Worm (Caenorhabditis elegans) whole organism, midembryonic: ENCODE data around the gene mop-25.2.

Experiments
- T22C8.4 ChIP-seq: fragments of 200-800 bp; sonication (Bioruptor generic); IDR thresholded peaks from 2 replicates; pipeline ENCODE4 v1.3.6; 2022; ENCODE audit warnings: missing genetic modification characterization, missing compliant biosample characterization
- cog-1 ChIP-seq: sonication (generic microtip); optimal IDR thresholded peaks from 2 replicates; lab custom pipeline; 2016; ENCODE audit warnings: missing genetic modification characterization, missing compliant biosample characterization
- flt-1 ChIP-seq: fragments of 200-800 bp; sonication (Bioruptor generic); IDR thresholded peaks from 2 replicates; pipeline ENCODE4 v1.3.6; 2022; ENCODE audit warnings: missing genetic modification characterization, missing compliant biosample characterization
- klf-2 ChIP-seq: fragments of 200-800 bp; sonication (Bioruptor generic); conservative IDR thresholded peaks from 2 replicates; pipeline ENCODE4 v1.3.6; 2022; ENCODE audit warnings: missing genetic modification reagents, missing genetic modification characterization, missing compliant biosample characterization
- med-1 ChIP-seq: sonication (generic microtip); optimal IDR thresholded peaks from 2 replicates; lab custom pipeline; 2017; ENCODE audit warnings: missing genetic modification characterization, mild to moderate bottlenecking, missing compliant biosample characterization, antibody characterized with exemption, missing genetic modification reagents; ENCODE audit not compliant: insufficient read depth
- ref-1 ChIP-seq: fragments of 200-800 bp; sonication (Bioruptor generic); conservative IDR thresholded peaks from 2 replicates; pipeline ENCODE4 v1.3.6; 2022; ENCODE audit warnings: missing genetic modification reagents, missing genetic modification characterization, missing compliant biosample characterization
- tab-1 ChIP-seq: fragments of 200-800 bp; sonication (Bioruptor generic); IDR thresholded peaks from 2 replicates; pipeline ENCODE4 v1.3.6; 2022; ENCODE audit warnings: missing genetic modification characterization, missing compliant biosample characterization
- ztf-23 ChIP-seq: fragments of 200-800 bp; sonication (Bioruptor generic); IDR thresholded peaks from 2 replicates; pipeline ENCODE4 v1.3.6; 2022; ENCODE audit warnings: missing genetic modification reagents, missing genetic modification characterization, missing compliant biosample characterization
- ztf-29 ChIP-seq: fragments of 200-800 bp; sonication (Bioruptor generic); IDR thresholded peaks from 2 replicates; pipeline ENCODE4 v1.3.6; 2022; ENCODE audit warnings: missing genetic modification reagents, missing genetic modification characterization, missing compliant biosample characterization

Gene mop-25.2

DNA sequence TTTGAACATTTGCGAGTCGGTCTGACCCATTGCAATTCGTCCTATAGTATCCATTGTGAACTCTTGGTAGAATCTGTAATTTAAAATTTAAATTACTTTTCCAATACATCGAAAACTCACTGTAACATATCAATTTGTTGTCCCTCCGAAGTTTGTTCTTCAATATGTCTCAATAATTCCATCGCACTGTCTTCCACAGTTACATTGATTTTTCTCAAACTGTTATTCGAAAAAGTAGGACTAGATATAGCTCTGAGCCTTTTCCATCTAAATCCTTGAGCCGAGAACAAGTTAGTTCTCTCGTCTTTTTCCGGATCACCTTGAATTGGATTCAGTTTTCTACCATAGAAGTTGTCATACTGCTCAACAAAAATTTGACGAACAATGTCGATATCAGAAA, 41.3 kb downstream of the mop-25.2 start:
- TF ChIP-seq klf-2 (GFP tag; lab: Robert Waterston, UW): no peak
- TF ChIP-seq cog-1 (tag; lab: Kevin White, UChicago): no peak
- TF ChIP-seq ref-1 (GFP tag; lab: Robert Waterston, UW): no peak
- no peak for TF ChIP-seq ztf-23 (GFP tag; lab: Robert Waterston, UW)
- no peak for TF ChIP-seq ztf-29 (GFP tag; lab: Robert Waterston, UW)
- no peak for TF ChIP-seq flt-1 (GFP tag; lab: Robert Waterston, UW)
- no peak for TF ChIP-seq tab-1 (GFP tag; lab: Robert Waterston, UW)
- no peak for TF ChIP-seq med-1 (GFP tag; lab: Kevin White, UChicago)

- no peak for TF ChIP-seq ztf-29 (GFP tag; lab: Robert Waterston, UW)
- no peak for TF ChIP-seq ztf-23 (GFP tag; lab: Robert Waterston, UW)
- no peak for TF ChIP-seq flt-1 (GFP tag; lab: Robert Waterston, UW)
- no peak for TF ChIP-seq ref-1 (GFP tag; lab: Robert Waterston, UW)
- TF ChIP-seq med-1 (GFP tag; lab: Kevin White, UChicago): no peak
- no peak for TF ChIP-seq T22C8.4 (GFP tag; lab: Robert Waterston, UW)
- TF ChIP-seq cog-1 (tag; lab: Kevin White, UChicago): no peak
These were observed 43.1 kb downstream of the mop-25.2 start, which contains the start of gene ZK1320.3 for ce11 chrII:9660379-9660778. Gene ZK1320.3, minus strand, starts transcription at chrII:9660419.

DNA sequence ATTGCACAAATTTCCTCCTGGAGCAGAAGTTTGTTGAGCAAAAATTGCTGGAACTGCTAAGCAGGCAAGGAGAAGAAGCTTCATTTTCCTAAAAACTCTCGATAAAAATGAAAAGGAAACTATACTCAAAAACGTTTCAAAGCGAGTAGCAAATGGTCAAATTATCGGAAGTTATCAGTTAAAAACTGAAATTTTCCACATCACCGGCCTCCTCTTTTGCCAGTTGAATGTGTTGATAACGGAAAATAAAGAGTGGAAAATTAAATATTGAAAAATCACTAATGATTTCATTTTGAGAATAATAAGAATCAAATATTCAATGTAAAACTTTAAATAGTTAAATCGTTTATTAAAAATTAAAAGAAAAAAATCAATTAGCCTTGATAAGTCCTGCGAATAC, 44.6 kb downstream of the mop-25.2 start, which contains the start of gene ZK1320.2:
ZK1320.2 (minus strand) TSS at position 88 of the 400 bp plus-strand sequence.
- no peak for TF ChIP-seq tab-1 (GFP tag; lab: Robert Waterston, UW)
- TF ChIP-seq ztf-23 (GFP tag; lab: Robert Waterston, UW): no peak
- no peak for TF ChIP-seq klf-2 (GFP tag; lab: Robert Waterston, UW)
- no peak for TF ChIP-seq ztf-29 (GFP tag; lab: Robert Waterston, UW)
- TF ChIP-seq cog-1 (tag; lab: Kevin White, UChicago): no peak

DNA sequence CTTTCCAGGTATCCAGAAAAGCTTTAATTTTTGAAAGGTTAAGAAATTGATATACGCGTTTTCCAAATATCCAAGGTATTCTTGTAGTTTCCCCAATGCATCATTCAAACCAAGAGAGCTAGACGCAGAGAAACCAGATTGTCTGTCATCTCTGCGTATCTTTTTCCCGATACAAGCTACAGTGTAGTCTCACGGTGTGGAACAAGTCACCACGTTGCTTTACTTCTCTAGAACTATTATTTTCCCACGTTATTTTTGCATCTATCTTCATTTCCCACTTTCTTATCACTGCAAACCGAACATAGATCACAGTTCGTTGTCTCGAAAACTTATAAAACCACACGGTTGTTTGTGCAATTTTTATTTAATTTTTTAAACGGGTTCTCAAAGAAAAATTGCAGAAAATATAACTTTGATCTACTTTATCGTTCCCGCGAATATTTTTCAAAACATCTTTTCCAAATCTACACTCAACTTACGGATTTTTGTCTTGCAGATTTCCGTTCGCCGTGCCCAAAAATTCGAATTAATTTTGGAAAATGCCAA, 47.2 kb downstream of the mop-25.2 start, which contains the start of gene gstk-1:
gstk-1 (plus strand) TSS at position 496 of the 546 bp plus-strand sequence.
- no peak for TF ChIP-seq T22C8.4 (GFP tag; lab: Robert Waterston, UW)
- no peak for TF ChIP-seq klf-2 (GFP tag; lab: Robert Waterston, UW)
- no peak for TF ChIP-seq med-1 (GFP tag; lab: Kevin White, UChicago)
- no peak for TF ChIP-seq ztf-29 (GFP tag; lab: Robert Waterston, UW)
- no peak for TF ChIP-seq cog-1 (tag; lab: Kevin White, UChicago)
- TF ChIP-seq ref-1 (GFP tag; lab: Robert Waterston, UW): no peak
- no peak for TF ChIP-seq ztf-23 (GFP tag; lab: Robert Waterston, UW)
- no peak for TF ChIP-seq flt-1 (GFP tag; lab: Robert Waterston, UW)
- TF ChIP-seq tab-1 (GFP tag; lab: Robert Waterston, UW): no peak

DNA sequence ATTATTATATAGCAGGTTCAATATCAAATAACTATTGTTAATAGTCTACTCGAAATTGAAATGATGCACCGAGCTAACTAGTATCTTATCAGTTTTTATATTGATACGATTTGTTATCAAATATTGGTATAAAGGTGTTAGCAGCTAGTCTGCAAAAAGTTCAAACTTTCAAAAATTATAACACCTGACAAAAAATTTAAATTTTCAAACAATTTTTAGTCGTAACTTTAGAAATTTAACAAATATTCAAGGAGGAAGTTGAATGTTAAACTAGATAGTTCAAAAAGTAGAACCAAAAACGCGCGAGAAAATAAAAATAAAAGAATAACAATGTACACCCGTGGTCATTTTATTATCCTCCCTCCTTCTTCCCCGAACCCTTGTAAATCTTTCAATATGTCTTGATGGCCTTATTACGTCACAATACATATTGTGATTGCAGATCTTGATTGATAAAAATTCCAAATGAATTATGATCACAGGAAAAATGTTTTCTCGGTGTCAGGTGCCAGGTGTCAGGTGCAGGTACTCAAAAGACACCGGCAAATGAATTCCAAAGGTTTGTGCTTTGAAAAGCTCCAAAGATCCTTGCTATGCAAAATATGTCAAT, 47.9 kb downstream of the mop-25.2 start, which contains the start of gene ZK1307.1:
ZK1307.1 (minus strand) TSS at position 51 of the 610 bp plus-strand sequence.
- no peak for TF ChIP-seq flt-1 (GFP tag; lab: Robert Waterston, UW)
- no peak for TF ChIP-seq T22C8.4 (GFP tag; lab: Robert Waterston, UW)

- TF ChIP-seq ref-1 (GFP tag; lab: Robert Waterston, UW): no peak
- no peak for TF ChIP-seq tab-1 (GFP tag; lab: Robert Waterston, UW)
- TF ChIP-seq klf-2 (GFP tag; lab: Robert Waterston, UW): no peak
- TF ChIP-seq T22C8.4 (GFP tag; lab: Robert Waterston, UW): no peak
- TF ChIP-seq med-1 (GFP tag; lab: Kevin White, UChicago): no peak
- TF ChIP-seq flt-1 (GFP tag; lab: Robert Waterston, UW): no peak
- TF ChIP-seq ztf-23 (GFP tag; lab: Robert Waterston, UW): no peak
- TF ChIP-seq ztf-29 (GFP tag; lab: Robert Waterston, UW): no peak
- no peak for TF ChIP-seq cog-1 (tag; lab: Kevin White, UChicago)
These were observed 49.8 kb downstream of the mop-25.2 start, which contains the start of gene ZK1307.2 for ce11 chrII:9653679-9654078. Gene ZK1307.2, minus strand, starts transcription at chrII:9653952.

- no peak for TF ChIP-seq ztf-29 (GFP tag; lab: Robert Waterston, UW)
- no peak for TF ChIP-seq med-1 (GFP tag; lab: Kevin White, UChicago)
- no peak for TF ChIP-seq flt-1 (GFP tag; lab: Robert Waterston, UW)
- no peak for TF ChIP-seq T22C8.4 (GFP tag; lab: Robert Waterston, UW)
- no peak for TF ChIP-seq ztf-23 (GFP tag; lab: Robert Waterston, UW)
- TF ChIP-seq klf-2 (GFP tag; lab: Robert Waterston, UW): no peak
- no peak for TF ChIP-seq ref-1 (GFP tag; lab: Robert Waterston, UW)
- TF ChIP-seq tab-1 (GFP tag; lab: Robert Waterston, UW): no peak
- TF ChIP-seq cog-1 (tag; lab: Kevin White, UChicago): no peak
These were observed 50.6 kb downstream of the mop-25.2 start, which contains the start of gene ZK1307.3 for ce11 chrII:9652919-9653318. Gene ZK1307.3, minus strand, starts transcription at chrII:9653019.

- TF ChIP-seq cog-1 (tag; lab: Kevin White, UChicago): no peak
These were observed 51.8 kb downstream of the mop-25.2 start, which contains the start of gene ZK1307.4 for ce11 chrII:9651700-9652099. Gene ZK1307.4, minus strand, starts transcription at chrII:9651800.
